Fruit fly (Drosophila melanogaster) S2 (cell line): ENCODE data around the gene Hers.

Experiments used
- CG8478 ChIP-seq: fragments of >200 bp; optimal IDR thresholded peaks from 2 replicates; lab custom pipeline; 2018
- CTCF ChIP-seq, 2 experiments: fragments of >200 bp; optimal IDR thresholded peaks; 2 replicates each; lab custom pipeline; 2018

- TF ChIP-seq CG8478 (lab: Kevin White, UChicago), result no peak
- TF ChIP-seq CTCF (optimal IDR thresholded peaks at IDR 0.05; lab: Kevin White, UChicago), result no peak
These were observed 25.6 kb upstream of the Hers start for dm6 chrX:19840341-19840740.
